Worm (Caenorhabditis elegans) whole organism, midembryonic: ENCODE results near the gene srd-48.

Experiments used
- T22C8.4 ChIP-seq: fragments of 200-800 bp; sonication (Bioruptor generic); IDR thresholded peaks from 2 replicates; pipeline ENCODE4 v1.3.6; 2022; ENCODE audit warnings: missing genetic modification characterization, missing compliant biosample characterization
- flt-1 ChIP-seq: fragments of 200-800 bp; sonication (Bioruptor generic); IDR thresholded peaks from 2 replicates; pipeline ENCODE4 v1.3.6; 2022; ENCODE audit warnings: missing genetic modification characterization, missing compliant biosample characterization
- klf-2 ChIP-seq: fragments of 200-800 bp; sonication (Bioruptor generic); conservative IDR thresholded peaks from 2 replicates; pipeline ENCODE4 v1.3.6; 2022; ENCODE audit warnings: missing genetic modification reagents, missing genetic modification characterization, missing compliant biosample characterization
- ref-1 ChIP-seq: fragments of 200-800 bp; sonication (Bioruptor generic); conservative IDR thresholded peaks from 2 replicates; pipeline ENCODE4 v1.3.6; 2022; ENCODE audit warnings: missing genetic modification reagents, missing genetic modification characterization, missing compliant biosample characterization
- ztf-23 ChIP-seq: fragments of 200-800 bp; sonication (Bioruptor generic); IDR thresholded peaks from 2 replicates; pipeline ENCODE4 v1.3.6; 2022; ENCODE audit warnings: missing genetic modification reagents, missing genetic modification characterization, missing compliant biosample characterization
- ztf-29 ChIP-seq: fragments of 200-800 bp; sonication (Bioruptor generic); IDR thresholded peaks from 2 replicates; pipeline ENCODE4 v1.3.6; 2022; ENCODE audit warnings: missing genetic modification reagents, missing genetic modification characterization, missing compliant biosample characterization

Gene srd-48

DNA sequence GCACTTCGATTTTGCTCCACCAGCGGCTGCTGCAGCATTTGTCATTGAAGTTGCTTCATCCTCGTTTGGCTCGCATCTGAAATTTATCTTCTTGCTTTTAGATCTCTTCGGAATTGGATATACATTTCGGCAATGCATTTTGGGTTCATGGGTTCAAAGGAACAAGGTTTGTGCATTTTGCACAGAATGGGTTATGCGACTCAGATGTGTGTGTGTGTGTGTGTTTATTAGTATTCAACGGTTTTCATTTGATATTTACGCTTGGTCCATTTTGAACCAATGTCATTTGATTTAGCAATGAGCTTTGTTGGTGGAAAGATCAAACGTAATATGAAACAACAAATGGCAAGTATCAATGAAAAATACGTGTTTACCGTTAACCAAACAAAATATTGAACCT, 39.9 kb downstream of the srd-48 start:
- TF ChIP-seq klf-2 (no peak), flt-1 (GFP tag; lab: Robert Waterston, UW) (no peak)

DNA sequence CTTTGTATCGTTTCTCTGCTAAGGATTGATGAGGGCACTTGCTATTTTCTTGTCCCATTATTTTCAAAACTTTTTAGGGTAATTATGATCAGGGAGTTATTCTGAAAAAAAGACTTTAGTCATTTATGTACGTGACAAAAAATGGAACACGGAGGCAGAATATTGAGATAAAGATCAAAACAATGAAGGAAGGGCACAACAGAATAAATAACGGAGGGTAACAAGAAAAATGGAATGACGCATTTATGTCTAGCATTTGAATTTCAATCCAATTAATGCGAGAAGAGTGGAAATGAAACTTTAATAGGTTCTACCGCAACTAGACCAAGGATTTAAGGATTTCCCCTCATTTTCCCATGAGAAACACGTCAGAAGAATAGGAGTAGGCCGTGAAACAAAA, 42.4 kb downstream of the srd-48 start, which contains the start of gene glb-13:
TSS of gene glb-13 (minus strand) at position 101 of the 400 bp plus-strand sequence.
- TF ChIP-seq flt-1 (GFP tag; lab: Robert Waterston, UW), result no peak
- TF ChIP-seq ztf-29 (GFP tag; lab: Robert Waterston, UW), result no peak
- no peak for TF ChIP-seq ztf-23 (GFP tag; lab: Robert Waterston, UW)
- no peak for TF ChIP-seq ref-1 (GFP tag; lab: Robert Waterston, UW)
- TF ChIP-seq T22C8.4 (GFP tag; lab: Robert Waterston, UW), result no peak
